Fruit fly (Drosophila melanogaster) whole organism: ENCODE data around the gene unk.

Experiments used
- CG8478 ChIP-seq: fragments of >200 bp; optimal IDR thresholded peaks from 2 replicates; lab custom pipeline; 2018; ENCODE audit warnings: inconsistent platforms
- Dll ChIP-seq: fragments of >200 bp; optimal IDR thresholded peaks from 2 replicates; lab custom pipeline; 2017
- EcR ChIP-seq, 2 experiments: fragments of >200 bp; optimal IDR thresholded peaks; 2 replicates each; lab custom pipeline; 2017; ENCODE audit warnings: missing biosample characterization in 2 of 2, missing genetic modification characterization in 2 of 2, missing genetic modification reagents in 2 of 2
- pan ChIP-seq: fragments of >200 bp; optimal IDR thresholded peaks from 2 replicates; lab custom pipeline; 2017
- psq ChIP-seq: fragments of >200 bp; optimal IDR thresholded peaks from 2 replicates; lab custom pipeline; 2017
- usp ChIP-seq: fragments of >200 bp; optimal IDR thresholded peaks from 2 replicates; lab custom pipeline; 2017; ENCODE audit warnings: missing biosample characterization, missing genetic modification characterization, mixed read lengths

The unk gene

dm6 chr3R:23130181-23130580, 27.5 kb downstream of the unk start:
- TF ChIP-seq EcR (GFP tag; optimal IDR thresholded peaks at IDR 0.05; lab: Kevin White, UChicago) (no peak), CG8478 (lab: Kevin White, UChicago) (no peak), pan (lab: Kevin White, UChicago) (no peak), Dll (lab: Kevin White, UChicago) (no peak), usp (GFP tag; lab: Kevin White, UChicago) (no peak), psq (lab: Kevin White, UChicago) (no peak)

- TF ChIP-seq pan (lab: Kevin White, UChicago), result no peak
- TF ChIP-seq psq (lab: Kevin White, UChicago), result no peak
- no peak for TF ChIP-seq EcR (GFP tag; optimal IDR thresholded peaks at IDR 0.05; lab: Kevin White, UChicago)
Measured at dm6 chr3R:23129617-23130016, 28.0 kb downstream of the unk start.

dm6 chr3R:23127796-23128195, 29.9 kb downstream of the unk start, which contains the start of gene CG31457:
TSS of gene CG31457 (minus strand) at chr3R:23127981.
- no peak for TF ChIP-seq usp (GFP tag; lab: Kevin White, UChicago)

- TF ChIP-seq EcR (GFP tag; optimal IDR thresholded peaks at IDR 0.05; lab: Kevin White, UChicago), result no peak
- TF ChIP-seq CG8478 (lab: Kevin White, UChicago), result no peak
- TF ChIP-seq Dll (lab: Kevin White, UChicago), result no peak
- no peak for TF ChIP-seq pan (lab: Kevin White, UChicago)
- no peak for TF ChIP-seq usp (GFP tag; lab: Kevin White, UChicago)
- no peak for TF ChIP-seq psq (lab: Kevin White, UChicago)
Measured at dm6 chr3R:23126241-23127022, 31.2 kb downstream of the unk start, which contains the start of gene CG31365. TSS of gene CG31365 (minus strand) at chr3R:23126422.

- TF ChIP-seq EcR (GFP tag; optimal IDR thresholded peaks at IDR 0.05; lab: Kevin White, UChicago) (no peak), psq (lab: Kevin White, UChicago) (no peak), Dll (lab: Kevin White, UChicago) (no peak), CG8478 (lab: Kevin White, UChicago) (no peak), pan (lab: Kevin White, UChicago) (no peak), usp (GFP tag; lab: Kevin White, UChicago) (no peak)
Measured at dm6 chr3R:23120933-23121332, 36.7 kb downstream of the unk start.

- TF ChIP-seq Dll (lab: Kevin White, UChicago) (no peak), psq (lab: Kevin White, UChicago) (no peak), usp (GFP tag; lab: Kevin White, UChicago) (no peak), pan (lab: Kevin White, UChicago) (no peak), EcR (GFP tag; optimal IDR thresholded peaks at IDR 0.05; lab: Kevin White, UChicago) (no peak), CG8478 (lab: Kevin White, UChicago) (no peak)
Measured at dm6 chr3R:23119873-23120272, 37.8 kb downstream of the unk start.

dm6 chr3R:23117683-23118470, 39.8 kb downstream of the unk start, which contains the start of the genes Rassf and CenB1A:
TSS of gene Rassf (minus strand) at chr3R:23117931.
TSS of gene CenB1A (plus strand) at chr3R:23118400.
- TF ChIP-seq usp (GFP tag; lab: Kevin White, UChicago), result no peak
- no peak for TF ChIP-seq pan (lab: Kevin White, UChicago)
- TF ChIP-seq EcR (GFP tag; optimal IDR thresholded peaks at IDR 0.05; lab: Kevin White, UChicago), result no peak
- TF ChIP-seq CG8478 (lab: Kevin White, UChicago), result no peak
- no peak for TF ChIP-seq Dll (lab: Kevin White, UChicago)
- TF ChIP-seq psq (lab: Kevin White, UChicago), result no peak

dm6 chr3R:23112680-23113362, 44.8 kb downstream of the unk start, which contains the start of gene Cow:
TSS of gene Cow (minus strand) at chr3R:23112730.
- TF ChIP-seq pan (lab: Kevin White, UChicago), result no peak
- TF ChIP-seq usp (GFP tag; lab: Kevin White, UChicago), result no peak
- no peak for TF ChIP-seq EcR (GFP tag; optimal IDR thresholded peaks at IDR 0.05; lab: Kevin White, UChicago)
- TF ChIP-seq Dll (lab: Kevin White, UChicago), result no peak
- TF ChIP-seq CG8478 (lab: Kevin White, UChicago), result no peak
- TF ChIP-seq psq (lab: Kevin White, UChicago), result no peak

dm6 chr3R:23110724-23111123, 46.9 kb downstream of the unk start:
- no peak for TF ChIP-seq Dll (lab: Kevin White, UChicago)
- no peak for TF ChIP-seq usp (GFP tag; lab: Kevin White, UChicago)
- no peak for TF ChIP-seq CG8478 (lab: Kevin White, UChicago)
- TF ChIP-seq EcR (GFP tag; optimal IDR thresholded peaks at IDR 0.05; lab: Kevin White, UChicago), result no peak
- TF ChIP-seq pan (lab: Kevin White, UChicago), result no peak
- no peak for TF ChIP-seq psq (lab: Kevin White, UChicago)
